Worm (Caenorhabditis elegans) whole organism, L4/young adult: ENCODE measurements around the gene srd-28.

Experiments used
- W03F9.2 ChIP-seq: fragments of 150-350 bp; optimal IDR thresholded peaks from 2 replicates; lab custom pipeline; 2014; ENCODE audit warnings: missing biosample characterization, missing genetic modification characterization
- dao-5 ChIP-seq: sonication (generic microtip); optimal IDR thresholded peaks from 2 replicates; lab custom pipeline; 2016; ENCODE audit warnings: missing genotype, missing genetic modification characterization, moderate library complexity, missing compliant biosample characterization
- him-1 ChIP-seq: sonication (generic microtip); optimal IDR thresholded peaks from 2 replicates; lab custom pipeline; 2016; ENCODE audit warnings: missing genotype, missing genetic modification reagents, missing genetic modification characterization, missing compliant biosample characterization

srd-28 gene

DNA sequence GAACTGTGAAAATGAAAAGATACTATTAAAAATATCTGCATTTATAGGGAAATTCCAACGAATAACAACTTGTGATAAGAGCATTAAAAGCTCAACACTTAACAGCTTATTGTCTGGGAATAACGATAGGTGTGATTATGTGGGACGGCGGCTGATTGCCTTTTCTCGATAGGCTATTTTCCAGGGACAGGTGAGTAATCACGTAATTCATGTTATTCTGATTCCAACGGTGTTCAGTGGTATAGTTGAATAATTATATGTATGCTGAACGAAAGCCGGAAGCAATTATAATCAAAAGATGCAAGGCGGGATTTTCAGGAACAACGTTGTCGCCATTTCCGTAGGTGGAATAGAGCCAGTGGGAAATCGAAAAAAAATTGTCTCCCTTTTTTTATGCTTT is 26.5 kb downstream of the srd-28 start, which contains the start of gene srw-17:
Gene srw-17, minus strand, starts transcription at position 101 of the 400 bp plus-strand sequence.
- TF ChIP-seq W03F9.2 (tag; lab: Kevin White, UChicago), result no peak
- no peak for TF ChIP-seq him-1 (tag; lab: Kevin White, UChicago)
- no peak for TF ChIP-seq dao-5 (tag; lab: Kevin White, UChicago)

DNA sequence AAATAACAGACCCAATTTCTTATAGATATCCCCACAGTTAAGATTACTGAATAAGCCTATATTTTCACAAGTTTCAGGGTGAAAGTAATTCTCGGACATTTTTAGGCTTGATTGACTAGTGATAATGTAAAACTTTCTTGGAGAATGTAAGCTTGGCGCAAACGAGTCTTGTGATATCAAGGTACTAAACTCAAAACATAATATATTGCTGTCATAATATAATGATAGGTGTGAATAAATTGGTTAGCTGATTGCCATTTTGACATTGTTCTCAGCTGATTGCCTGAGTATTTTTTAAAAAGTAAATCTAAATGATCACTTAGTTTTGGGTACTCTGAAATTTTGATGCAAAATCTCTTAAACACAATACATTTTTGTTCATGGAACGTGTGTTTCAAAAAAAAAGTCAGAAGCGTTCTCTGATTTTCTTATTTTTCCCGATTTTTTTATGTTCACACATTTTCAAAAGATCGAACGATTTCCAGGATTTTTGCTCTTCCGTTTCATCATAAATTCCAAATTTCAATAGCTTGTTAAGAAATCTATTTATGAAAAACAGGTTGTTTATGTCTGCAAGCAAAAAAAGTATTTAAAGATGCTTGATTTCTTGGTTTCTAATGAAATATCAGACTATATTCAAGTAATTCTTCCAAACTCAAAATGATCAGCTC is 31.0 kb downstream of the srd-28 start, which contains the start of the genes srw-19 and srx-51:
Gene srw-19, minus strand, starts transcription at position 101 of the 671 bp plus-strand sequence.
Gene srx-51, plus strand, starts transcription at position 621 of the 671 bp plus-strand sequence.
- TF ChIP-seq him-1 (tag; lab: Kevin White, UChicago), result no peak
- TF ChIP-seq dao-5 (tag; lab: Kevin White, UChicago), result no peak
- no peak for TF ChIP-seq W03F9.2 (tag; lab: Kevin White, UChicago)

ce11 chrV:15285984-15286383 is 35.6 kb downstream of the srd-28 start:
- TF ChIP-seq W03F9.2 (tag; lab: Kevin White, UChicago) (no peak), dao-5 (tag; lab: Kevin White, UChicago) (no peak)

ce11 chrV:15287856-15288255 is 37.5 kb downstream of the srd-28 start, which contains the start of gene cyp-34A1:
Gene cyp-34A1 (minus strand): TSS chrV:15287956.
- TF ChIP-seq W03F9.2 (tag; lab: Kevin White, UChicago), result no peak
- no peak for TF ChIP-seq him-1 (tag; lab: Kevin White, UChicago)
- no peak for TF ChIP-seq dao-5 (tag; lab: Kevin White, UChicago)

DNA sequence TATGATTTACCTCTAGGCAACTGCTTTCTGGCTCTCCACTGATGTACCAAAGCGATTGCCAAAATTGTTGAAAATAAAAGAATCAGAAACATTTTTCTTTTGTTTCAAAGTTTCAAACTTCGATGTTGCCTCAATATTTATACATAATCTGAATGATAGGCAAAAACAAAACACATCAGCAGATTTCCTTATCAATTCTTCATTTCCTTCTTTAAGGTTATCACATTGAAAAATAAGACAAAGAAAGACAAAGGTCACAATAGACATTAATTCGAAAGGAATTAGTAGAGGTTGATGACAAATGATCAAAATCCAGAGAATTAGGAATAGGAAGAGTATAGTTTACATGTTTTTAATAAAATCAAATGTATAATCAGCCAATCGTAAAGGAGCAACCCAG is 40.6 kb downstream of the srd-28 start, which contains the start of gene cyp-34A2:
Gene cyp-34A2, minus strand, starts transcription at position 101 of the 400 bp plus-strand sequence.
- TF ChIP-seq W03F9.2 (tag; lab: Kevin White, UChicago) (no peak), him-1 (tag; lab: Kevin White, UChicago) (no peak), dao-5 (tag; lab: Kevin White, UChicago) (no peak)

DNA sequence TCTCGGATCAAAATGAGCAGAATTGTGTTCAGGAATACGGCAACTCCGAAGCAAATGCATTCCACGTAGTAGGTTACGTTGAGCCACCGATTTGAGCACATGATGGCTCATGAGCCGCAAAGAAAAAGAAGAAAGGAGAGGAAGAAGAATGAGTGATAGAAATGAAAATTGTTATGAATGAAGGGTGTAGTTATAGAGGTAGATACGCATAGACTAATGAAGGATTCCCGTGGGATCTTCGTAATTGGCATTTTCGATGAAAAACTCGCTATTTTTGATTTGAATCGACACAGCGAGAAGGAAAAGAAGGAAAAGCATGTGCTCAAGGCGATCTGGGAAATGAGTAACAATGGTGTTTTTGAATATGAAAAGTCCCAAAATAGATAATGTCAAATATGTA is 43.5 kb downstream of the srd-28 start, which contains the start of gene str-96:
Gene str-96, minus strand, starts transcription at position 101 of the 400 bp plus-strand sequence.
- no peak for TF ChIP-seq him-1 (tag; lab: Kevin White, UChicago)
- no peak for TF ChIP-seq W03F9.2 (tag; lab: Kevin White, UChicago)
- TF ChIP-seq dao-5 (tag; lab: Kevin White, UChicago), result no peak

ce11 chrV:15298597-15298996 is 48.2 kb downstream of the srd-28 start, which contains the start of gene cpr-3:
Gene cpr-3 (minus strand): TSS chrV:15298700.
- TF ChIP-seq dao-5 (tag; lab: Kevin White, UChicago) (no peak), W03F9.2 (tag; lab: Kevin White, UChicago) (no peak), him-1 (tag; lab: Kevin White, UChicago) (no peak)
